Worm (Caenorhabditis elegans) whole organism, young adult: ENCODE results near the gene rbm-26.

Source experiments
- C17E4.6 ChIP-seq: fragments of 200-800 bp; sonication (Bioruptor generic); IDR thresholded peaks from 2 replicates; pipeline ENCODE4 v1.3.6; 2022; ENCODE audit warnings: missing genetic modification reagents, missing genetic modification characterization, missing compliant biosample characterization
- F33H1.4 ChIP-seq: fragments of 200-800 bp; sonication (Bioruptor generic); IDR thresholded peaks from 2 replicates; pipeline ENCODE4 v1.3.6; 2022; ENCODE audit warnings: missing genetic modification reagents, missing genetic modification characterization, missing compliant biosample characterization
- K11D2.4 ChIP-seq: fragments of 200-800 bp; sonication (Bioruptor generic); IDR thresholded peaks from 2 replicates; pipeline ENCODE4 v1.3.6; 2022; ENCODE audit warnings: missing genetic modification reagents, missing genetic modification characterization, missing compliant biosample characterization
- T26A5.8 ChIP-seq: sonication (generic microtip); optimal IDR thresholded peaks from 2 replicates; lab custom pipeline; 2016; ENCODE audit warnings: missing genetic modification characterization, missing compliant biosample characterization
- Y53G8AR.9 ChIP-seq: fragments of 200-800 bp; sonication (Bioruptor generic); conservative IDR thresholded peaks from 2 replicates; pipeline ENCODE4 v1.3.6; 2022; ENCODE audit warnings: missing genetic modification reagents, missing genetic modification characterization, missing compliant biosample characterization
- atf-7 ChIP-seq: sonication (generic microtip); optimal IDR thresholded peaks from 2 replicates; lab custom pipeline; 2017; ENCODE audit warnings: mild to moderate bottlenecking, missing genetic modification characterization, missing compliant biosample characterization
- athp-1 ChIP-seq: sonication (generic microtip); optimal IDR thresholded peaks from 2 replicates; lab custom pipeline; 2017; ENCODE audit warnings: mild to moderate bottlenecking, missing genetic modification characterization, missing compliant biosample characterization
- attf-5 ChIP-seq: fragments of 200-800 bp; sonication (Bioruptor generic); optimal IDR thresholded peaks from 2 replicates; lab custom pipeline; 2018; ENCODE audit warnings: mild to moderate bottlenecking, missing genetic modification characterization, missing compliant biosample characterization
- attf-6 ChIP-seq: fragments of 200-800 bp; sonication (Bioruptor generic); IDR thresholded peaks from 2 replicates; pipeline ENCODE4 v1.3.6; 2022; ENCODE audit warnings: missing genetic modification reagents, missing genetic modification characterization, missing compliant biosample characterization
- bed-1 ChIP-seq: fragments of 200-800 bp; sonication (Bioruptor generic); IDR thresholded peaks from 2 replicates; pipeline ENCODE4 v1.3.6; 2022; ENCODE audit warnings: missing genetic modification reagents, missing genetic modification characterization, missing compliant biosample characterization
- ccch-3 ChIP-seq: fragments of 200-800 bp; sonication (Bioruptor generic); optimal IDR thresholded peaks from 2 replicates; lab custom pipeline; 2018; ENCODE audit warnings: mild to moderate bottlenecking, missing genetic modification characterization, missing compliant biosample characterization
- cebp-1 ChIP-seq, 2 experiments: fragments of 200-800 bp in 1 of 2; sonication (Bioruptor generic) in 1 of 2; sonication (generic microtip) in 1 of 2; IDR thresholded peaks in 1 of 2; optimal IDR thresholded peaks in 1 of 2; 2 replicates each; pipeline versions ENCODE4 v1.3.6 to Lab custom; 2017 to 2022; ENCODE audit warnings: missing compliant biosample characterization in 2 of 2, missing genetic modification characterization in 2 of 2, mild to moderate bottlenecking in 1 of 2, missing genetic modification reagents in 1 of 2, moderate library complexity in 1 of 2
- ceh-40 ChIP-seq: fragments of 200-800 bp; sonication (Bioruptor generic); IDR thresholded peaks from 2 replicates; pipeline ENCODE4 v1.3.6; 2022; ENCODE audit warnings: missing genetic modification characterization, missing compliant biosample characterization
- ceh-79 ChIP-seq: sonication (generic microtip); optimal IDR thresholded peaks from 2 replicates; lab custom pipeline; 2017; ENCODE audit warnings: mild to moderate bottlenecking, missing genetic modification characterization, missing compliant biosample characterization
- efl-1 ChIP-seq: fragments of 150-350 bp; optimal IDR thresholded peaks from 2 replicates; lab custom pipeline; 2014; ENCODE audit warnings: missing biosample characterization, missing genetic modification reagents, missing genetic modification characterization
- ekl-4 ChIP-seq: fragments of 200-800 bp; sonication (Bioruptor generic); IDR thresholded peaks from 2 replicates; pipeline ENCODE4 v1.3.6; 2022; ENCODE audit warnings: missing genetic modification reagents, missing genetic modification characterization, missing compliant biosample characterization
- ets-4 ChIP-seq: fragments of 200-800 bp; sonication (Bioruptor generic); optimal IDR thresholded peaks from 2 replicates; lab custom pipeline; 2018; ENCODE audit warnings: mild to moderate bottlenecking, missing genetic modification characterization, missing compliant biosample characterization
- him-1 ChIP-seq: sonication (generic microtip); optimal IDR thresholded peaks from 2 replicates; lab custom pipeline; 2016; ENCODE audit warnings: missing genotype, missing genetic modification reagents, missing genetic modification characterization, missing compliant biosample characterization
- hsf-1 ChIP-seq: fragments of 200-800 bp; sonication (Bioruptor generic); IDR thresholded peaks from 2 replicates; pipeline ENCODE4 v1.3.6; 2022; ENCODE audit warnings: missing genetic modification reagents, missing genetic modification characterization, missing compliant biosample characterization
- lag-1 ChIP-seq: fragments of 200-800 bp; sonication (Bioruptor generic); IDR thresholded peaks from 2 replicates; pipeline ENCODE4 v1.3.6; 2022; ENCODE audit warnings: missing genetic modification reagents, missing genetic modification characterization, missing compliant biosample characterization
- let-607 ChIP-seq, 2 experiments: fragments of 200-800 bp in 1 of 2; sonication (Bioruptor generic) in 1 of 2; sonication (generic microtip) in 1 of 2; optimal IDR thresholded peaks; 2 replicates each; lab custom pipeline; 2016 to 2018; ENCODE audit warnings: mild to moderate bottlenecking in 2 of 2, missing compliant biosample characterization in 2 of 2, missing genetic modification characterization in 2 of 2, moderate library complexity in 2 of 2, missing genotype in 1 of 2
- lin-26 ChIP-seq: fragments of 200-800 bp; sonication (Bioruptor generic); IDR thresholded peaks from 2 replicates; pipeline ENCODE4 v1.3.6; 2022; ENCODE audit warnings: missing genetic modification reagents, missing genetic modification characterization, missing compliant biosample characterization
- lin-35 ChIP-seq, 3 experiments: fragments of 150-350 bp in 2 of 3; sonication (generic microtip) in 1 of 3; optimal IDR thresholded peaks; 2 replicates each; lab custom pipeline; 2014 to 2018; ENCODE audit warnings: missing biosample characterization in 3 of 3, missing genetic modification characterization in 3 of 3, missing genetic modification reagents in 3 of 3
- lin-54 ChIP-seq: fragments of 200-800 bp; sonication (Bioruptor generic); optimal IDR thresholded peaks from 2 replicates; lab custom pipeline; 2018; ENCODE audit warnings: mild to moderate bottlenecking, missing genetic modification characterization, missing compliant biosample characterization
- lsl-1 ChIP-seq: fragments of 200-800 bp; sonication (Bioruptor generic); optimal IDR thresholded peaks from 2 replicates; lab custom pipeline; 2018; ENCODE audit warnings: mild to moderate bottlenecking, missing genetic modification characterization, moderate library complexity, missing compliant biosample characterization
- madf-3 ChIP-seq: fragments of 200-800 bp; sonication (Bioruptor generic); IDR thresholded peaks from 2 replicates; pipeline ENCODE4 v1.3.6; 2022; ENCODE audit warnings: missing genetic modification reagents, missing genetic modification characterization, missing compliant biosample characterization
- madf-6 ChIP-seq: fragments of 200-800 bp; sonication (Bioruptor generic); IDR thresholded peaks from 2 replicates; pipeline ENCODE4 v1.3.6; 2022; ENCODE audit warnings: missing genetic modification reagents, missing genetic modification characterization, missing compliant biosample characterization
- mel-28 ChIP-seq: sonication (generic microtip); optimal IDR thresholded peaks from 2 replicates; lab custom pipeline; 2016; ENCODE audit warnings: borderline replicate concordance, mild to moderate bottlenecking, missing genetic modification characterization, missing compliant biosample characterization
- nfya-2 ChIP-seq: fragments of 200-800 bp; sonication (Bioruptor generic); IDR thresholded peaks from 2 replicates; pipeline ENCODE4 v1.3.6; 2022; ENCODE audit warnings: missing genetic modification reagents, missing genetic modification characterization, missing compliant biosample characterization
- nhr-90 ChIP-seq: sonication (generic microtip); optimal IDR thresholded peaks from 2 replicates; lab custom pipeline; 2016; ENCODE audit warnings: missing genotype, mild to moderate bottlenecking, missing genetic modification characterization, missing compliant biosample characterization
- pbrm-1 ChIP-seq: fragments of 200-800 bp; sonication (Bioruptor generic); IDR thresholded peaks from 2 replicates; pipeline ENCODE4 v1.3.6; 2022; ENCODE audit warnings: missing genetic modification reagents, missing genetic modification characterization, missing compliant biosample characterization
- pha-4 ChIP-seq: fragments of 150-350 bp; sonication (generic microtip); optimal IDR thresholded peaks from 2 replicates; lab custom pipeline; 2014; ENCODE audit warnings: missing biosample characterization, missing genetic modification reagents, missing genetic modification characterization
- rcor-1 ChIP-seq: fragments of 200-800 bp; sonication (Bioruptor generic); IDR thresholded peaks from 2 replicates; pipeline ENCODE4 v1.3.6; 2022; ENCODE audit warnings: missing genetic modification reagents, missing genetic modification characterization, missing compliant biosample characterization
- rpc-1 ChIP-seq, 2 experiments: fragments of 150-350 bp in 1 of 2; sonication (generic microtip) in 1 of 2; optimal IDR thresholded peaks; 2 replicates each; lab custom pipeline; 2014 to 2018; ENCODE audit warnings: missing biosample characterization in 1 of 2, missing genetic modification characterization in 1 of 2, missing genetic modification reagents in 1 of 2, missing genotype in 1 of 2
- sea-2 ChIP-seq: fragments of 200-800 bp; sonication (Bioruptor generic); IDR thresholded peaks from 2 replicates; pipeline ENCODE4 v1.3.6; 2022; ENCODE audit warnings: missing genetic modification characterization, missing compliant biosample characterization
- snpc-1.1 ChIP-seq: sonication (generic microtip); optimal IDR thresholded peaks from 2 replicates; lab custom pipeline; 2017; ENCODE audit warnings: missing genetic modification characterization, mild to moderate bottlenecking, missing compliant biosample characterization, antibody characterized with exemption, moderate library complexity, missing genotype, missing genetic modification reagents; ENCODE audit not compliant: insufficient read depth
- snpc-3.4 ChIP-seq: sonication (generic microtip); optimal IDR thresholded peaks from 2 replicates; lab custom pipeline; 2017; ENCODE audit warnings: missing genetic modification characterization, mild to moderate bottlenecking, missing compliant biosample characterization, antibody characterized with exemption, moderate library complexity, missing genotype, missing genetic modification reagents
- snpc-4 ChIP-seq, 5 experiments: fragments of 150-350 bp in 1 of 5; sonication (generic microtip) in 4 of 5; optimal IDR thresholded peaks; 2 replicates each; lab custom pipeline; 2014 to 2018; ENCODE audit warnings: missing genetic modification characterization in 5 of 5, missing biosample characterization in 3 of 5, antibody characterized with exemption in 2 of 5, mild to moderate bottlenecking in 2 of 5, missing compliant biosample characterization in 2 of 5, missing genotype in 2 of 5, moderate library complexity in 2 of 5, missing genetic modification reagents in 1 of 5
- tbp1 ChIP-seq: fragments of 200-800 bp; sonication (Bioruptor generic); optimal IDR thresholded peaks from 2 replicates; lab custom pipeline; 2018; ENCODE audit warnings: mild to moderate bottlenecking, missing genetic modification characterization, missing compliant biosample characterization
- tbx-9 ChIP-seq: sonication (generic microtip); optimal IDR thresholded peaks from 2 replicates; lab custom pipeline; 2016; ENCODE audit warnings: borderline replicate concordance, missing genetic modification characterization, inconsistent platforms, missing compliant biosample characterization
- tlf-1 ChIP-seq: fragments of 200-800 bp; sonication (Bioruptor generic); optimal IDR thresholded peaks from 2 replicates; lab custom pipeline; 2018; ENCODE audit warnings: mild to moderate bottlenecking, missing genetic modification characterization, missing compliant biosample characterization
- xnd-1 ChIP-seq: sonication (generic microtip); optimal IDR thresholded peaks from 2 replicates; lab custom pipeline; 2016; ENCODE audit warnings: missing genotype, missing genetic modification reagents, missing genetic modification characterization, missing compliant biosample characterization
- ztf-18 ChIP-seq: sonication (generic microtip); optimal IDR thresholded peaks from 2 replicates; lab custom pipeline; 2016; ENCODE audit warnings: missing genotype, mild to moderate bottlenecking, missing genetic modification characterization, missing compliant biosample characterization
- ztf-25 ChIP-seq: fragments of 200-800 bp; sonication (Bioruptor generic); IDR thresholded peaks from 2 replicates; pipeline ENCODE4 v1.3.6; 2022; ENCODE audit warnings: missing genetic modification reagents, missing genetic modification characterization, missing compliant biosample characterization
- ztf-28 ChIP-seq: fragments of 200-800 bp; sonication (Bioruptor generic); IDR thresholded peaks from 2 replicates; pipeline ENCODE4 v1.3.6; 2022; ENCODE audit warnings: missing genetic modification reagents, missing genetic modification characterization, missing compliant biosample characterization
- ztf-3 ChIP-seq: fragments of 200-800 bp; sonication (Bioruptor generic); optimal IDR thresholded peaks from 2 replicates; lab custom pipeline; 2018; ENCODE audit warnings: mild to moderate bottlenecking, missing genetic modification characterization, missing compliant biosample characterization

rbm-26 gene

ce11 chrIII:5705228-5705888 is 6.0 kb upstream of the rbm-26 start, which contains the start of gene swp-1 (continued):
- TF ChIP-seq snpc-1.1 (tag; lab: Kevin White, UChicago) (peak; percentile 57), rpc-1 (optimal IDR thresholded peaks at IDR 0.05; lab: Kevin White, UChicago) (no peak), rpc-1 (tag; optimal IDR thresholded peaks at IDR 0.05; lab: Kevin White, UChicago) (no peak), rcor-1 (GFP tag; lab: Robert Waterston, UW) (no peak), mel-28 (tag; lab: Kevin White, UChicago) (no peak), madf-3 (GFP tag; lab: Robert Waterston, UW) (peak; percentile 66; the same call in 1 of the 2 replicates), efl-1 (GFP tag; lab: Kevin White, UChicago) (peak; percentile 19), tlf-1 (GFP tag; lab: Kevin White, UChicago) (peak; percentile 54), hsf-1 (GFP tag; lab: Robert Waterston, UW) (peak; percentile 60), lag-1 (GFP tag; lab: Robert Waterston, UW) (no peak), madf-6 (peak; percentile 78), athp-1 (peak; percentile 46), F33H1.4 (peak; percentile 46), let-607 (tag; optimal IDR thresholded peaks at IDR 0.05; lab: Kevin White, UChicago) (no peak), K11D2.4 (GFP tag; lab: Robert Waterston, UW) (no peak), ekl-4 (peak; percentile 70), nfya-2 (GFP tag; lab: Robert Waterston, UW) (no peak), ceh-40 (GFP tag; lab: Robert Waterston, UW) (no peak), attf-6 (GFP tag; lab: Robert Waterston, UW) (peak; percentile 76), tbp1 (peak; percentile 28), him-1 (tag; lab: Kevin White, UChicago) (no peak), atf-7 (tag; lab: Kevin White, UChicago) (no peak), nhr-90 (tag; lab: Kevin White, UChicago) (no peak), ztf-3 (GFP tag; lab: Kevin White, UChicago) (no peak), ccch-3 (no peak), ceh-79 (tag; lab: Kevin White, UChicago) (no peak), sea-2 (GFP tag; lab: Robert Waterston, UW) (no peak), pbrm-1 (GFP tag; lab: Robert Waterston, UW) (no peak), lin-35 (GFP tag; optimal IDR thresholded peaks at IDR 0.05; lab: Kevin White, UChicago) (peak in 1 of 3 experiments; percentile 10), lsl-1 (GFP tag; lab: Kevin White, UChicago) (peak; percentile 38), ztf-25 (GFP tag; lab: Robert Waterston, UW) (no peak), T26A5.8 (tag; lab: Kevin White, UChicago) (no peak), C17E4.6 (GFP tag; lab: Robert Waterston, UW) (0 out of 2 replicates have a peak, but pooled peaks have one; percentile 45), ets-4 (GFP tag; lab: Kevin White, UChicago) (no peak), xnd-1 (tag; lab: Kevin White, UChicago) (peak; percentile 34), ztf-28 (GFP tag; lab: Robert Waterston, UW) (no peak), cebp-1 (GFP tag; IDR thresholded peaks at IDR 0.05; lab: Robert Waterston, UW) (no peak), cebp-1 (tag; optimal IDR thresholded peaks at IDR 0.05; lab: Kevin White, UChicago) (peak; percentile 27), snpc-4 (GFP tag; optimal IDR thresholded peaks at IDR 0.05; lab: Kevin White, UChicago) (no peak), snpc-4 (tag; optimal IDR thresholded peaks at IDR 0.05; lab: Kevin White, UChicago) (no peak), snpc-3.4 (tag; lab: Kevin White, UChicago) (no peak), attf-5 (GFP tag; lab: Kevin White, UChicago) (no peak), Y53G8AR.9 (peak; percentile 68; the same call in 1 of the 2 replicates), ztf-18 (tag; lab: Kevin White, UChicago) (peak; percentile 21), bed-1 (GFP tag; lab: Robert Waterston, UW) (no peak), tbx-9 (tag; lab: Kevin White, UChicago) (no peak), pha-4 (no peak), lin-54 (peak; percentile 65), lin-26 (GFP tag; lab: Robert Waterston, UW) (peak; percentile 74)
